Fruit fly (Drosophila melanogaster) Kc167 (cell line): ENCODE data around the gene CG13060.

Experiments
- Myc ChIP-seq: fragments of >200 bp; optimal IDR thresholded peaks from 2 replicates; lab custom pipeline; 2017; ENCODE audit warnings: missing external identifiers
- Sin3A ChIP-seq: fragments of >200 bp; optimal IDR thresholded peaks from 2 replicates; lab custom pipeline; 2018; ENCODE audit warnings: missing external identifiers
- h ChIP-seq: fragments of >200 bp; optimal IDR thresholded peaks from 3 replicates; lab custom pipeline; 2018; ENCODE audit warnings: missing external identifiers
- insv ChIP-seq: fragments of >200 bp; optimal IDR thresholded peaks from 3 replicates; lab custom pipeline; 2018; ENCODE audit warnings: missing external identifiers
- psq ChIP-seq: fragments of >200 bp; optimal IDR thresholded peaks from 2 replicates; lab custom pipeline; 2017; ENCODE audit warnings: missing external identifiers
- ttk ChIP-seq: sonication (Bioruptor generic); optimal IDR thresholded peaks from 2 replicates; lab custom pipeline; 2017; ENCODE audit warnings: missing external identifiers

DNA sequence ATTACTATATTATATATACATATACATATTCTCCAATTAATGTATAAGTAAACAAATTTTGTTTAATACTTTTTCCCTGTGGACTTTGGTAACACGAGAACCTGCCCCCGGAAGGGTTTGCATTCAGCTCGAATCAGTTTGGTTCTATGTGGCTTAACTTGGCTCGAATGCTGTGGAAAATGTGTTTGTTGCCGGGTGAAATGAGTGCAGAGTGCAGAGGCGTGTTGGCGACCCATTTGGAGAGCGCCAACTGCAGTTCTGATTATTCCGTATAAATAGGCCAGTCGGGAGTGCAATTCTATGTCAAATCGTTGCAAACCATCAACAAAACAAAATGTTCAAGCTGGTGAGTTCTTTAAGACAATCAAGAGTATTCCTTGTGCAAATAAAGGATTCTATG lies 1.9 kb upstream of the CG13060 start, which contains the start of gene Nplp3:
- TF ChIP-seq psq (lab: Kevin White, UChicago) (no peak), Sin3A (lab: Kevin White, UChicago) (no peak), ttk (no peak), h (lab: Kevin White, UChicago) (no peak), Myc (lab: Kevin White, UChicago) (no peak), insv (no peak)
